Fruit fly (Drosophila melanogaster): Measurements from ENCODE around the gene Adck5.

DNA sequence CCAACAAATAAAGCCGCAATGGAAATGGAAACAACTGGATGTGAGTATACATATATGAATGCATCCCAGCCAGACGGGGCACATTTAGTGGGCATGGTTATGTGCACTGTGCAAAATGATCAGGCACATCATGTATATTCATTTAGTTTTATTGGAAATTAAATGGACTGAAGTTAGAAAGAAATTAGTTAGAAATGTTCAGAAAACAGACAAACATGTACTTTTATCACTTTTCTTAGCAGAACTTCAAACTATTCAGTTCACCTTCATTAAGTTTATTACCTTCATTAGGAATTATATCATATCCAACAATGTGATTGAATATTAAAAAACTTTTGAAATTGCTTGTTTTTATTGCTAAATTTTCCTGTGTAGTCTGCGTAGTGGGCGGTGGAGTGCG, 17.2 kb downstream of the Adck5 start:
- TF ChIP-seq usp (GFP tag; optimal IDR thresholded peaks at IDR 0.05) (no peak), Hnf4 (GFP tag; optimal IDR thresholded peaks at IDR 0.05) (no peak), foxo (GFP tag; optimal IDR thresholded peaks at IDR 0.05) (peak in 1 of 2 experiments; percentile 5), Hr78 (GFP tag; optimal IDR thresholded peaks at IDR 0.05) (no peak)
